Fruit fly (Drosophila melanogaster) Kc167 (cell line): Measurements from ENCODE around the gene CG13096.

Experiments used
- Myc ChIP-seq: fragments of >200 bp; optimal IDR thresholded peaks from 2 replicates; lab custom pipeline; 2017; ENCODE audit warnings: missing external identifiers
- Sin3A ChIP-seq: fragments of >200 bp; optimal IDR thresholded peaks from 2 replicates; lab custom pipeline; 2018; ENCODE audit warnings: missing external identifiers
- h ChIP-seq: fragments of >200 bp; optimal IDR thresholded peaks from 3 replicates; lab custom pipeline; 2018; ENCODE audit warnings: missing external identifiers
- insv ChIP-seq: fragments of >200 bp; optimal IDR thresholded peaks from 3 replicates; lab custom pipeline; 2018; ENCODE audit warnings: missing external identifiers
- psq ChIP-seq: fragments of >200 bp; optimal IDR thresholded peaks from 2 replicates; lab custom pipeline; 2017; ENCODE audit warnings: missing external identifiers
- ttk ChIP-seq: sonication (Bioruptor generic); optimal IDR thresholded peaks from 2 replicates; lab custom pipeline; 2017; ENCODE audit warnings: missing external identifiers

Gene CG13096

DNA sequence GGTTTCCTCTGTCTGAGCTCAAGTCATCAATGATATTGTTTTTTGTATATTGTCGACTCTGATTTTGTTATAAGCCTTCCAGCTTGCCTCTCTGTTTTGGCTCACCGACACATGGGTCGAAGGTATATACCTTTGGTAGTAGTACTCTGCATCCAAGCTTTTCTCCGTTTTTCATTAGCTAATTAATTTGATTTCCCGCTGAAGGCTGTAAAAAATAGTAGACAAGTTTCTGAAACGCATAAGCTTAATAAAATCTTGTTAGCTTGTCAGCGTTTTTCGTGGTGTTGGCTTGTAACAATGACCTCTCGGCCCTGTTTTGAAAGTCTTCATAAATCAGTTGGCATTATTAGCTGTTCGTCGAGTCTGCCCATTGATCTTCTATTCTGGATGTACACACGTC, 30.8 kb downstream of the CG13096 start:
- no peak for TF ChIP-seq ttk

DNA sequence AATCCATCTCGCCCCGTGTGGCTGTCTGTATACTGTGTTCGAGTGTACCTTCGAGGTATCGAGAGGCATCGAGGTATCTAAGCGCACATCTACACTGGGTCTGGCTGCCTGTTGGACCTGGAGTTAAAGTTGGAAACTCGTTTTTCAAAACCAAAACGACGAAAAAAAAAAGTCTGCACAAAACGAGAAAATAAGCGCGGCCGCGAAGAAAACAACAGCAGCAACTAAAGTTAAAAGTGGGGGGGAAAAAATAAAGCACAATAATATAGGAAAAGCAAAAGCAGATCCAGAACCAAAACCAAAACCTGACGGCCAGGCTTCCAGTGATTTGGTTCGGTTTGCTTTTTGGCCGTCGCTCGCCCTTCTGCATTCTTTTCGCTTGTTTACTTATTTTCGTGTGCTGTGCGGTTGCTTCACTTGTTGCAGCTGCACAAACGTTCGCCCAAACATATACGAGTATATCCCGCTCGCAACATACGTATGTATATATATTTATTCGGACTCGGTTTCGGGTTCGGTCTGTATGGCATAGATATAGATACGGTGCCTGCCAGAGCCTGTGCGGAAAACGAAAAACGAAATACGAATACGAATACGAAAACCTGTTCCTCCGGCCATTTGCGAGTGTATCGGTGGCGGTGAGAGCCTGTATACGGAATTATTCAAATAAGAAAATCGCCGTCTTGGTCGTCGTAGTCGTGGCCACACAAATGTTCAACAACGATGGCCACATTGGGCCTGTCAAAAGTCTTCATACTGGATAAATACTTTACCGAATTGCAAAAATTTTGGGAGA, 32.6 kb downstream of the CG13096 start:
- TF ChIP-seq psq (no peak), insv (no peak), Sin3A (lab: Kevin White, UChicago) (no peak), ttk (no peak), h (lab: Kevin White, UChicago) (no peak), Myc (no peak)

DNA sequence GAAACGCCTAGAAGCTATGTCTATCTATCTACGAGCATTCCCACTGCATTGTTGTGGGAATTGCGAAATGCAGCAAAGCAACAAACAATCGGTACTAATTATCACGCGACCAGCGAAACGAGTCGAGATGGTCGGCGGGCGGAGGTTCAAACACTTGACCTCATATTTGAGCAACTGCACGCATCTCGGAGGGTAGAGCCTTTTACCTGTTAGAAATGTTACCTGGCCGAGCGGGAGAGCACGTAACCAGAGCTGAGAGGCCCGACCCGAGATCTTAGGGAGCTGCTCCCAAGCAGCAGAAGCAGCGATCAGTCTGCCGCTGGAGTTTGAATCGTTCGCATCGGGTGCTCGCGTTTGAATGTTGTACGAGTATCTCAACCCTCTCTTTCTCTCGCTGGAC, 33.3 kb downstream of the CG13096 start:
- TF ChIP-seq psq (no peak), Myc (no peak), h (lab: Kevin White, UChicago) (no peak), ttk (no peak), Sin3A (lab: Kevin White, UChicago) (no peak), insv (no peak)

DNA sequence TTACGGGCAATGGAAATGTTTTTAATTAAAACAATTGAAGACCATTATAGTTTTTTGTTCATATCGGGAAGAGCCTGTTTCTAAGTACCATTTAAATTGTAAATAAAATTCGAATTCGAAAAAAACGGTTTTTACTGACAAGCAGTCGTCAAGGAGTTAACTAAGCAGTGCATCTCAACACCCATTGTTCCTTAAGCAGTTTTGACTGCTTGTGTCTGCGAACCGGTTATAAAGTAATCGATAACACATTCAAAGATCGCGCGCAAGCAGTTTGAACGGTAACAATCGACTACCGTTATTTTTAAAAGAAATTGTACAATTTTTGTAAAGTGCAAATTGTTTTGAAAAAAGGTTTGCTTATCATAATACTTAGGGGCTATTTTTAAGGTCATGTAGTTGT, 33.7 kb downstream of the CG13096 start:
- TF ChIP-seq ttk (no peak), insv (no peak), psq (no peak), Myc (no peak), Sin3A (lab: Kevin White, UChicago) (no peak), h (lab: Kevin White, UChicago) (no peak)

DNA sequence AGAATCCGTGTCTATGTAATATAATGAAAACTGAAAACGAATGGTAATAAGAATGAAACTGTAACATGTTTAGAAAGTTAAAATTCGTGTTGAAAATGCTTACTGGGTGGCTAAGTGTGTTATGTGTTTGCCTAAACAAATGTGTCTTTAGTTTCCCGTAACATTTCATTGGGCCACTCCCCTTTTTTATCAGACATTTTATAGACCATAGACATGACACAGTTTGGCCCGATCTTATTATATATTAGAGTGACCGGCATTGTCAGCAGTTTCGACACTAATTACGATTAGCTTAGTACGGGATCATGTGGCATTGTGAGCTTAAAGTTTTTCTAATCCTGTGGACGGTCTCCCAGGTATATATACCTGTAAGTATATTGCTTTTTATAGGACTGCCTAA, 34.6 kb downstream of the CG13096 start, which contains the start of gene CheA29a:
Gene CheA29a, plus strand, starts transcription at position 301 of the 400 bp plus-strand sequence.
- TF ChIP-seq psq: no peak
- no peak for TF ChIP-seq h (lab: Kevin White, UChicago)

DNA sequence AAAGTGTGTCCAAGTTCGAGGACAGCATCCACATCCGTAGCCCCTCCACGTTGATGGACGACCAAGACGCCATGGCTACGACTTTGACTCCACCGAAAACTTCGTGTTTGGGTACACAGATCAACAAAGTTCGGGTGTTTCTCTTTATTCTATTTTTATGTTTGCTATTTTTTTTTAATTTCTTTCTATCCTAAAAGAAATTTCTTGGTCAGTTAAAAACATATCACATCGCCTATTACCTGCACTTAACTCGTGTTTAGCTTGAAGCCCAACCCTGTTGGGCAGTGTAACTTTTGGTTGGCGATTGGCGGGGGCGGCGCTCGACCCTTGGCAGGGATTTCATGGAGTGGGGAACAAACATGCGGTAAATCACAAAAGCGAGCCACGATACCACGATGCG, 38.2 kb downstream of the CG13096 start:
- no peak for TF ChIP-seq insv
- TF ChIP-seq Myc: no peak
- TF ChIP-seq psq: no peak
- TF ChIP-seq ttk: no peak
- TF ChIP-seq h (lab: Kevin White, UChicago): no peak
- no peak for TF ChIP-seq Sin3A (lab: Kevin White, UChicago)

DNA sequence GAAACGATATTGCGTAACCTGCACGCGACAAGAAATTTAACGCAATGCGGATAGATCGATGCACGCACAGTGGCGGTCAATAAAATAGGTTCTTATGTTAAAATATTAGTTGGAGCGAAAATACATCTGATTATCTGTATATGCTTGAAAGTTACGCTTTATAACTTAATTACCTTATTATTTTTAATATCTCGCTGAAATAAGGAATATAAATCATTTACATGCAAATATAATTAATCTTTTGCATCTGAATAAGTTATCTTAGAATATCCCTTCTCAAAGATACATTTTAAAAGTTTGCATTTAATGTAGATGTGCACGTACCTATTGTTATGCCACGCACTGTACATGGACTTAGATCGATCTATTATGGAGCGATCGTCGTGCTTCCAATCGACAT, 40.0 kb downstream of the CG13096 start:
- no peak for TF ChIP-seq psq
- no peak for TF ChIP-seq Sin3A (lab: Kevin White, UChicago)
- TF ChIP-seq h (lab: Kevin White, UChicago): no peak
- TF ChIP-seq insv: no peak
- no peak for TF ChIP-seq ttk
- no peak for TF ChIP-seq Myc

DNA sequence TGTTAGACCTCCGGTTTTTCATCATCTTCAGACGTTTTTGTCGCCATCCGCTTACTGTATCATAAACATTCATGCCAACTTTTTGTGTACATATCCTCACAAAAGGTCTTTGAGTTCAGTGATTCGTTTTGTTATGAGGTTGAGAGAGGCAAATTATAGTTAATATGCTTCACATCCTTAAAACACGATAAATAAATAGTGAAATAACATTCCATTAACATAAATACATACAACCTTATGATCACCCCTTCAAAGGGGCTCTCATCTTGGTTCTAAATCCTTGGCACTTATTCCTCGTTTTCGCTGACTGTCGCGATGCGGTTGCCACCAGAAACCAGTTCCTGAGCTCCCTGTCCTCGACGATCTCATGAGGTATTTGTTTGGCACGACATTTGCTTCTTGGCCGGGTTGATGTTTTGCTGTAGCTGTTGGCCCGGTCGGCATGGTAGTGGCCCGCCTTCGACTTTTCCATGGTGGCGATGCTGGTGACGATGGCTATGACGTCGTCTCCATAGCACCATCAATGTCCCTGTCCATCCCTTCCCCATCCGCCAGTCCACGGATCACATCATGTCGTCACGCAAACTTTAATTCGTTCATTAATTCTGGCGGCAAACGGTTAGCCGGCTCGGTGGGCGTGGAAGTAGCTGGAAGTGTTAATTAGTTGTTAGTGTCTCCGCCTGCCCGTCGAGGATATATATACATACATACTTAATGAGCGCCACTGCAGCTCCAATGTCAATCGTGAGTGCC, 42.6 kb downstream of the CG13096 start:
- TF ChIP-seq Myc (no peak), ttk (no peak), insv (no peak), h (lab: Kevin White, UChicago) (no peak), Sin3A (lab: Kevin White, UChicago) (no peak), psq (no peak)

DNA sequence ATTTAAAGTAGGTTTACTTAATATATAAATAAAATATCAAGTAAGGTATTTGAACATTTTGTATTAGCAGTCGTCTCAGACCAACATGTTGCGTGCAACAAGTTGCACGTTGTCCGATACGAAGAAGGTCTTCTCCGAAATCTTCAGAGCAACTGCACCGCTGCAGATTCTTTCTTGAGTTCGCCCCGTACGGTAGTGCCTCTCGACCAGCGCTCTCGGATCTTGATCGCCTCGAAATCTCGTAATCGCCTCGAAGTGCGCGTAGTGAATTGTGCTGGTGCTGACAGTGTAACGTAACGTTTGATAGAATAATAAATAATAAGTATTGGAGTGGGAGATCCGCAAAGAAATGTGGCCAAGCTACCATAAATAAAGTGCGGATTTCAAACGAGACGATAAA, 45.0 kb downstream of the CG13096 start, which contains the start of gene dachs:
Gene dachs, plus strand, starts transcription at position 175 of the 400 bp plus-strand sequence.
- no peak for TF ChIP-seq h (lab: Kevin White, UChicago)

DNA sequence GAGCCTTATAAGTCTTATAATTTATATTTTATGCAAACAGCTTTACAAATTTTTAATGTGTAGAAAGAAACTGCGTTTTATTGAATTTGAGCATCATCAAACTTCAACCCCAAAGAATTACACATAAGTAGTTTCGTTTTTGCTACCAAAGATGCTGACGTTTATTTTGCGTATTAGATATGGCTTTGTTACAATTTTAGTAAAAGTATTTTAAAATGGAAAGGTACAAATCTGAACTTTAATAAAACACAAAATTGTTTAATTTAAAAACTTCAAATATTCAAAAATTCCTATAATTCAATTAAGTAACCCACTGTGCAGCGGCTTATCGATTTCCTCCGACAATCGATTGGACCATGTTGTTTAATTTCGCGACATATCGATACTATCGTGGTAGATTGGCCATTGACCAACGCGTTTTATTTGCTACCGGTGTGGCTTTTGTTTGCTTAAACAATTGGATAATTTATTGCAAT, 47.5 kb downstream of the CG13096 start, which contains the start of gene prg:
Gene prg, plus strand, starts transcription at position 382 of the 476 bp plus-strand sequence.
- TF ChIP-seq ttk: no peak

DNA sequence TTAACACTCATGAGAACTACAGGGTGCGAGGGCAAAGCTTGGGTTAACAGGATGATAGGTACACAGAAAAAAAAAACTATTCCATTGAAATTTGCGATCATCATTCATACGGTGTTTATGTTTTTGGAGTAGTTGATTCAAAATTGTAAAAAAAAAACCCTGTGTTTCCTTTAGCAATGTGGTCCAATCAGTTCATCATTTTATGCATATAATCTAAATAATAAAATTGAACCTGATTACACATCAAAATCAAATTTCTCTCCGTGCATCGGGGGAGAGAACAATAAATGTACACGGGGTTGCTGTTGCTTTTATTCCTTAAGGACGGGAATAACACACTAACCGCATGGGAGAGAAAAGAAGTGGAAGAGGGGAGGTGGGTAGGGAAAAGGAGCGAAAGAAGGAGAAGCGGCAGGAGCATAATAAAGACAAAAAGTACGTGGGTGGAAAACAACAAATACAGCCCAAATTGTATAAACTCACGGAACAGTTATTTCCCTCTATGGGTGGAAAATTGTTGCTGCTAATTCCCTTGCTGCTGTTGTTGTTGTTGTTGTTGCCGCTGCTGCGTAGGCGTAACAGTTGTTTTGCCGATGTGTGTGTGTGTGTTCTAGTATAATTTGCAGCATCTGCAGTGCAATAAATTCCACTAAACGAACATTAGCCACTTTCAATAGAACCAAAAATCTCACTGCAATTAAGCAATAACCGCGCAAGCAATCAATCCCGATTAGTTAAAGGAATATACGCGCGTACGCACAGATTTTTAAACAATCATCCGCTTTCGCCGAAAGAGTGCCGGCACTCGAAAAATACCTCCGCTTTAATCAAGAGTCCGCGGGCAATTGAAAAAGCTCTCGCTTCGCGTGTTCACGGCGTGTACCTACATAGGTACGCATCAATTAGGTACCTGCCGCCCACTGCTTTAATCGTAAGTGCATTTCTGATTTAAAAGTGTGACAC, 48.2 kb downstream of the CG13096 start, which contains the start of gene Agpat2:
Gene Agpat2, minus strand, starts transcription at position 851 of the 963 bp plus-strand sequence.
- TF ChIP-seq h (lab: Kevin White, UChicago): no peak
- TF ChIP-seq ttk: no peak
- TF ChIP-seq Myc: no peak
- no peak for TF ChIP-seq Sin3A (lab: Kevin White, UChicago)
- no peak for TF ChIP-seq psq
- TF ChIP-seq insv: no peak

DNA sequence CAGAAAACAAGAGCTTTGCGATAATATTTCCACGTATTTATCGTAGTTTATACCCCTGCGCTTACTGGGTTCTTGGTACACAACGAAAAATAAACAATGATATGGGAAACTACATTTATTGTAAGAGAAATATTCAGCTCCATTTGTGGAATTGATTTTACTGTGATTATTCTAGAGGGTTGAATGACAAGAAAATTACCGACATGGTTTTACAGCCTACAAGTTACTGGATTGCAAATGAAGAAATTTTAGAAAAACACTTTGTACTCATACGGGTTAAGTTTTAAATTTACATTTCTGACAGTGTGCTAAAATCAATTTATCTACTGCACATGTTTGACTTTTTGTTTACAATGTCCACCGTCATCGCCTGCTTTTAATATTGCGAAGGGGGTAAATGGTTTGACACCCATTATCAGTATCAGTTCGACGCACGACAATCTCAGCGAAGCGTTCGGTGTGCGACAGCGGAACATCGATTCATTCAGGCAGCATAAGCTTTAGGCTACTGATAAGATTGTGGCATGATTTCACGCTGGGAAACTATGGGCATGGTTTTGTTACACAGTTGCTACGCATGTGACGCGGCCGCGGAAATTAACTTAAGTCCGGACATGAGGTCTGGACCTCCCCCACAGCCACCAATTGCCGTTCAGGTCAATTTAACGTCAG, 49.7 kb downstream of the CG13096 start:
- TF ChIP-seq ttk (no peak), Myc (no peak), h (lab: Kevin White, UChicago) (no peak), psq (no peak), Sin3A (lab: Kevin White, UChicago) (no peak), insv (no peak)
